Worm (Caenorhabditis elegans) whole organism, L2 larva: Measurements from ENCODE around the gene F54E7.6.

Source experiments
- C34F6.9 ChIP-seq: fragments of 150-350 bp; optimal IDR thresholded peaks from 2 replicates; lab custom pipeline; 2014; ENCODE audit warnings: missing biosample characterization, missing genetic modification characterization
- F13H6.1 ChIP-seq: sonication (generic microtip); optimal IDR thresholded peaks from 2 replicates; lab custom pipeline; 2016; ENCODE audit warnings: missing genetic modification characterization, missing compliant biosample characterization
- R02D3.7 ChIP-seq: fragments of 150-350 bp; optimal IDR thresholded peaks from 2 replicates; lab custom pipeline; 2014; ENCODE audit warnings: missing biosample characterization, missing genetic modification characterization
- Y55F3AM.14 ChIP-seq: fragments of 200-800 bp; sonication (Bioruptor generic); optimal IDR thresholded peaks from 2 replicates; lab custom pipeline; 2018; ENCODE audit warnings: mild to moderate bottlenecking, missing genetic modification characterization, missing compliant biosample characterization
- ZK546.5 ChIP-seq: sonication (generic microtip); optimal IDR thresholded peaks from 2 replicates; lab custom pipeline; 2017; ENCODE audit warnings: missing biosample characterization, missing genetic modification characterization
- alr-1 ChIP-seq: fragments of 150-350 bp; optimal IDR thresholded peaks from 2 replicates; lab custom pipeline; 2014; ENCODE audit warnings: missing biosample characterization, missing genetic modification characterization
- ama-1 ChIP-seq: fragments of 150-350 bp; optimal IDR thresholded peaks from 2 replicates; lab custom pipeline; 2018; ENCODE audit warnings: inconsistent platforms
- blmp-1 ChIP-seq: sonication (generic microtip); optimal IDR thresholded peaks from 2 replicates; lab custom pipeline; 2017; ENCODE audit warnings: missing genetic modification characterization, mild to moderate bottlenecking, missing compliant biosample characterization, antibody characterized with exemption, moderate library complexity; ENCODE audit not compliant: insufficient read depth
- ceh-16 ChIP-seq: fragments of 150-350 bp; optimal IDR thresholded peaks from 2 replicates; lab custom pipeline; 2014; ENCODE audit warnings: missing biosample characterization, missing genetic modification characterization
- ceh-82 ChIP-seq: fragments of 150-350 bp; optimal IDR thresholded peaks from 2 replicates; lab custom pipeline; 2014; ENCODE audit warnings: missing biosample characterization, missing genetic modification characterization
- crh-2 ChIP-seq: sonication (generic microtip); optimal IDR thresholded peaks from 2 replicates; lab custom pipeline; 2017; ENCODE audit warnings: missing biosample characterization, missing genetic modification characterization
- dmd-4 ChIP-seq: sonication (generic microtip); optimal IDR thresholded peaks from 2 replicates; lab custom pipeline; 2017; ENCODE audit warnings: missing biosample characterization, missing genetic modification characterization
- egl-27 ChIP-seq: sonication (generic microtip); optimal IDR thresholded peaks from 3 replicates; lab custom pipeline; 2017; ENCODE audit warnings: missing biosample characterization, missing genetic modification reagents, missing genetic modification characterization
- elt-1 ChIP-seq: fragments of 150-350 bp; optimal IDR thresholded peaks from 2 replicates; lab custom pipeline; 2014; ENCODE audit warnings: missing biosample characterization, missing genetic modification characterization
- elt-3 ChIP-seq: sonication (generic microtip); optimal IDR thresholded peaks from 2 replicates; lab custom pipeline; 2017; ENCODE audit warnings: missing biosample characterization, missing genetic modification characterization
- fos-1 ChIP-seq: fragments of 150-350 bp; optimal IDR thresholded peaks from 2 replicates; lab custom pipeline; 2014; ENCODE audit warnings: missing biosample characterization, missing genetic modification characterization
- gmeb-1 ChIP-seq: fragments of 150-350 bp; optimal IDR thresholded peaks from 2 replicates; lab custom pipeline; 2014; ENCODE audit warnings: missing biosample characterization, missing genetic modification characterization
- lin-11 ChIP-seq: fragments of 150-350 bp; sonication (generic microtip); optimal IDR thresholded peaks from 2 replicates; lab custom pipeline; 2014; ENCODE audit warnings: missing biosample characterization, missing genetic modification characterization, inconsistent platforms, mixed read lengths
- lin-13 ChIP-seq: fragments of 150-350 bp; optimal IDR thresholded peaks from 2 replicates; lab custom pipeline; 2014; ENCODE audit warnings: missing biosample characterization, missing genetic modification reagents, missing genetic modification characterization
- lsy-2 ChIP-seq, 2 experiments: fragments of 150-350 bp in 1 of 2; sonication (generic microtip) in 1 of 2; optimal IDR thresholded peaks; 2 replicates each; lab custom pipeline; 2014 to 2017; ENCODE audit warnings: missing biosample characterization in 2 of 2, missing genetic modification characterization in 2 of 2
- mab-5 ChIP-seq: fragments of 150-350 bp; optimal IDR thresholded peaks from 2 replicates; lab custom pipeline; 2014; ENCODE audit warnings: missing biosample characterization, missing genetic modification characterization
- mbf-1 ChIP-seq: sonication (generic microtip); optimal IDR thresholded peaks from 2 replicates; lab custom pipeline; 2017; ENCODE audit warnings: missing biosample characterization, missing genetic modification characterization
- mdl-1 ChIP-seq, 2 experiments: fragments of 150-350 bp in 1 of 2; sonication (generic microtip) in 1 of 2; optimal IDR thresholded peaks; 2 replicates each; lab custom pipeline; 2017; ENCODE audit warnings: missing biosample characterization in 2 of 2, missing genetic modification characterization in 2 of 2
- nhr-10 ChIP-seq: sonication (generic microtip); optimal IDR thresholded peaks from 2 replicates; lab custom pipeline; 2017; ENCODE audit warnings: missing biosample characterization, missing genetic modification characterization
- nhr-11 ChIP-seq: fragments of 150-350 bp; optimal IDR thresholded peaks from 2 replicates; lab custom pipeline; 2014; ENCODE audit warnings: missing biosample characterization, missing genetic modification characterization
- nhr-129 ChIP-seq: fragments of 150-350 bp; optimal IDR thresholded peaks from 2 replicates; lab custom pipeline; 2014; ENCODE audit warnings: missing biosample characterization, missing genetic modification characterization
- nhr-21 ChIP-seq: fragments of 150-350 bp; optimal IDR thresholded peaks from 2 replicates; lab custom pipeline; 2014; ENCODE audit warnings: missing biosample characterization, missing genetic modification characterization
- nhr-23 ChIP-seq: fragments of 150-350 bp; optimal IDR thresholded peaks from 2 replicates; lab custom pipeline; 2014; ENCODE audit warnings: missing biosample characterization, missing genetic modification reagents, missing genetic modification characterization
- nhr-237 ChIP-seq: fragments of 150-350 bp; optimal IDR thresholded peaks from 2 replicates; lab custom pipeline; 2014; ENCODE audit warnings: missing biosample characterization, missing genetic modification characterization
- nhr-25 ChIP-seq: fragments of 150-350 bp; sonication (generic microtip); optimal IDR thresholded peaks from 3 replicates; lab custom pipeline; 2014; ENCODE audit warnings: missing biosample characterization, missing genetic modification characterization
- nhr-6 ChIP-seq: fragments of 150-350 bp; optimal IDR thresholded peaks from 2 replicates; lab custom pipeline; 2014; ENCODE audit warnings: missing biosample characterization, missing genetic modification characterization
- nhr-77 ChIP-seq: fragments of 150-350 bp; optimal IDR thresholded peaks from 2 replicates; lab custom pipeline; 2014; ENCODE audit warnings: missing biosample characterization, missing genetic modification characterization
- peb-1 ChIP-seq: fragments of 150-350 bp; optimal IDR thresholded peaks from 2 replicates; lab custom pipeline; 2014; ENCODE audit warnings: missing biosample characterization, missing genetic modification characterization
- sem-4 ChIP-seq: fragments of 150-350 bp; optimal IDR thresholded peaks from 2 replicates; lab custom pipeline; 2014; ENCODE audit warnings: missing biosample characterization, missing genetic modification reagents, missing genetic modification characterization
- skn-1 ChIP-seq: sonication (generic microtip); optimal IDR thresholded peaks from 2 replicates; lab custom pipeline; 2017; ENCODE audit warnings: missing biosample characterization, missing genetic modification characterization
- sma-3 ChIP-seq: sonication (generic microtip); optimal IDR thresholded peaks from 2 replicates; lab custom pipeline; 2016; ENCODE audit warnings: missing genetic modification reagents, missing genetic modification characterization, missing compliant biosample characterization
- sma-9 ChIP-seq, 2 experiments: fragments of 150-350 bp in 1 of 2; sonication (generic microtip) in 1 of 2; optimal IDR thresholded peaks; 2 replicates each; lab custom pipeline; 2014 to 2016; ENCODE audit warnings: missing genetic modification characterization in 2 of 2, mild to moderate bottlenecking in 1 of 2, missing biosample characterization in 1 of 2, missing compliant biosample characterization in 1 of 2, missing genetic modification reagents in 1 of 2, moderate library complexity in 1 of 2
- snpc-4 ChIP-seq: fragments of 150-350 bp; optimal IDR thresholded peaks from 2 replicates; lab custom pipeline; 2014; ENCODE audit warnings: missing biosample characterization, missing genetic modification characterization
- unc-39 ChIP-seq: fragments of 150-350 bp; optimal IDR thresholded peaks from 2 replicates; lab custom pipeline; 2014; ENCODE audit warnings: missing biosample characterization, missing genetic modification characterization
- unc-55 ChIP-seq: fragments of 150-350 bp; sonication (generic microtip); optimal IDR thresholded peaks from 3 replicates; lab custom pipeline; 2014; ENCODE audit warnings: missing biosample characterization, missing genetic modification reagents, missing genetic modification characterization
- ztf-1 ChIP-seq: fragments of 200-800 bp; sonication (Bioruptor generic); conservative IDR thresholded peaks from 2 replicates; pipeline ENCODE4 v1.3.6; 2022; ENCODE audit warnings: missing genetic modification characterization, missing compliant biosample characterization
- ztf-11 ChIP-seq: sonication (generic microtip); optimal IDR thresholded peaks from 2 replicates; lab custom pipeline; 2017; ENCODE audit warnings: missing biosample characterization, missing genetic modification characterization
- ztf-4 ChIP-seq: fragments of 150-350 bp; optimal IDR thresholded peaks from 2 replicates; lab custom pipeline; 2014; ENCODE audit warnings: missing biosample characterization, missing genetic modification characterization

F54E7.6 gene

DNA sequence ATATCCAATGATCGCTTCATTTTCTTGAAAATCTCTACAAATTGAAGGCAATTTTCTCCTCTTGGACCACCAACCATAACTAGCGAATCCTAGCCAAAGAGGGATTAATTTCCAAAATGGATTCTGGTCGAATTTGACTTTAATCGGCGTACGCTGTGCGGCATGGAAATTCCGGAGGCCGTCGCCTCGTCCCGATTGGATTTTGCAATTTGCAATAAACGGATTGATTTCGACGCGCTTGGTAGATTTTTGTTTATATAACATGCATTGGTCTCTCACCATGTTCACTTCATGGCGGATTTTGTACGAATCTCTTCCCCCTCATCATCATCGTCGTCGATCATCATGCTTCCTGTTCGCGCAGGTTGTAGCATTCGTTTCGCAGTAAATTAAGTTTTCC lies 4.8 kb upstream of the F54E7.6 start:
- TF ChIP-seq ceh-82 (tag; lab: Kevin White, UChicago) (no peak), alr-1 (no peak), ama-1 (lab: Kevin White, UChicago) (no peak), lin-13 (GFP tag; lab: Kevin White, UChicago) (no peak), C34F6.9 (tag; lab: Kevin White, UChicago) (no peak), ZK546.5 (tag; lab: Kevin White, UChicago) (no peak), ztf-4 (tag; lab: Kevin White, UChicago) (no peak), elt-3 (no peak)
- TF ChIP-seq, all 48 proteins: peak for 0

DNA sequence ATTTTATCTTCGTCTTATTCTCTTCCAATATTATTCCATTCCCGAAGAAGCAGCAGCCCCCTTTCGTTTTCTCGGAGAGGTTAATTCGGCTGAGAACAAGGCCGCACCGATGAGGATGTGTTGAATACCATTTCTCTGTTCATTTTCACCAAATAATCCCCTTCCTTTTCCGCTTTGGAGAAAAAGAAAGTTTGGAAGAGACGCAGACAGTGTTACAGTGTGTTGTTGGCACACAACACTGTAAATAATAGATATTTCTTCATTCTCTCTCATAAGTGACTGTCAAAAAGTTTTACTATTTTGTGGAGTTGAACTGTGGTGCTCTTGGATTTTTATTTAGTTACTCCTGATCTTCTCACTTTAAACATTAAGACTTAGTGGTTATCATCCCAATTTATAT lies 4.4 kb upstream of the F54E7.6 start:
- TF ChIP-seq nhr-25, result peak; percentile 2
- no peak for TF ChIP-seq C34F6.9 (tag; lab: Kevin White, UChicago)
- TF ChIP-seq lin-11, result no peak
- TF ChIP-seq sma-9 (GFP tag; optimal IDR thresholded peaks at IDR 0.05; lab: Kevin White, UChicago), result no peak
- no peak for TF ChIP-seq sma-9 (tag; optimal IDR thresholded peaks at IDR 0.05; lab: Kevin White, UChicago)
- no peak for TF ChIP-seq unc-55
- no peak for TF ChIP-seq skn-1
- no peak for TF ChIP-seq gmeb-1 (tag; lab: Kevin White, UChicago)
- TF ChIP-seq ztf-4 (tag; lab: Kevin White, UChicago), result no peak
- no peak for TF ChIP-seq nhr-237
- TF ChIP-seq nhr-129 (tag; lab: Kevin White, UChicago), result no peak
- no peak for TF ChIP-seq R02D3.7 (tag; lab: Kevin White, UChicago)
- TF ChIP-seq mbf-1 (tag; lab: Kevin White, UChicago), result no peak
- TF ChIP-seq elt-3, result no peak
- no peak for TF ChIP-seq lsy-2 (tag; optimal IDR thresholded peaks at IDR 0.05; lab: Kevin White, UChicago)
- peak; percentile 7 for TF ChIP-seq crh-2
- TF ChIP-seq nhr-77, result no peak
- TF ChIP-seq fos-1 (tag; lab: Kevin White, UChicago), result peak; percentile 36
- TF ChIP-seq Y55F3AM.14 (GFP tag; lab: Kevin White, UChicago), result no peak
- TF ChIP-seq nhr-21 (tag; lab: Kevin White, UChicago), result no peak

DNA sequence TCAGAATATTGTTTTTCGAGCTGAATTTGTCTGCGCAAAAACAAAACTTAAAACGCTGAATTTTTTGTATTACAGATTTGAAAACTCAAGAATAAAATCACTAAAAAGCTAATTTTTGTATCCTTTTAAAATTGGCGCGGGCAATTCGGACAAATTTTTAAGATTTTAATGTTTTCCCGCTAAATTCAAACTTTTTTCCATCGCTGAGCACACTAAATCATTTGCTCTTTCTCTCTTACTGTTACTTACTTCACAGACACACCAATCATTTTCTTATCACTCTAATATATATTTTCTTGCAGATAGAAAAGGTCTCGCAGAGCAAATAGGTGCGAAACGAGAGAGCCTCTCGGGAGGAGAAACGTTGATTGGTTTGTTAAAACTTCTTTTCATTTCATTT lies 3.0 kb upstream of the F54E7.6 start, which contains the start of gene par-3:
Gene par-3, plus strand, starts transcription at position 301 of the 400 bp plus-strand sequence.
- no peak for TF ChIP-seq lin-11
- TF ChIP-seq F13H6.1 (tag; lab: Kevin White, UChicago), result no peak
- TF ChIP-seq blmp-1 (tag; lab: Kevin White, UChicago), result no peak
- no peak for TF ChIP-seq lsy-2 (tag; optimal IDR thresholded peaks at IDR 0.05; lab: Kevin White, UChicago)
- TF ChIP-seq egl-27 (tag; lab: Kevin White, UChicago), result no peak
- TF ChIP-seq ztf-4 (tag; lab: Kevin White, UChicago), result no peak
- TF ChIP-seq ztf-1 (GFP tag; lab: Robert Waterston, UW), result no peak
- no peak for TF ChIP-seq snpc-4 (tag; lab: Kevin White, UChicago)
- no peak for TF ChIP-seq dmd-4 (tag; lab: Kevin White, UChicago)
- no peak for TF ChIP-seq nhr-6 (tag; lab: Kevin White, UChicago)

DNA sequence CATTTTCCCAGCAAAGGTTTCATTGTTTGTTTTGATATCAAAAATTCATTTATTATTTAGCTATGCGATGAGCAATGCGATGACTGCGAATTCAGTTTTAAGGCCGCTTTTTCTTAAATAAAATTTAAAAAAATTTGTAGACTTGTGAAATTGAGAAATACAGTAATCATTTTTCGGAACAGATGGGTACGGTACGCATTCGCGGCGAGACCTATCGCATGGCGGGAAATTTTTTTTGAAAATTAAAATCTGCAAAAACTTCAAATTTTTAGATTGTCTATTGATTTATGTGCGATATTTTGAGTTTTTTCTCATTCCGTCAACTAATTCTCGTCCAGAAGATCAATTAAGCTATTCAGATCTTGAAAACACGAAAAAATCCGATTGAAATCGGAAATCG lies 2.6 kb upstream of the F54E7.6 start:
- TF ChIP-seq ZK546.5 (tag; lab: Kevin White, UChicago), result no peak
- no peak for TF ChIP-seq lsy-2 (tag; optimal IDR thresholded peaks at IDR 0.05; lab: Kevin White, UChicago)

DNA sequence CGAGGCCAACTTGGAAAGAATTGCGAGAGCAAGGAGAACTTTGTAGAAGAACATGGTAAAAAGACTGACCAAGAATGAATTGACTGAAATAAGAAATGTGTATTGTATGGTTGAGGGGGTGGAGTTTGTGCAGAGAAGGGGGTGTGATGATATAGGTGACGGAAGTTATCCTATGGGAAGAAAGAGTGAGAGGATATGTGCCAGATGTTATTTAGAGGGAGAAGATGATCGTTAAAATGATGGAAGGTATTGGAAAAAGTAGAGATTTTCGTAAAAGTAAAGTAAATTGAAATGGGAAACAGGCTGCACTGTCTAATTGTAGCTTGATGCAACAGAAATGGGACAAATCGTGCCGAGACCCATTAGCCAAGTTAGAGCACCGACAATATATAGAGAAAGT lies 3.9 kb downstream of the F54E7.6 start, which contains the start of gene sdz-21:
Gene sdz-21, minus strand, starts transcription at position 101 of the 400 bp plus-strand sequence.
- no peak for TF ChIP-seq nhr-11
- TF ChIP-seq elt-1 (tag; lab: Kevin White, UChicago), result no peak
- TF ChIP-seq nhr-23, result no peak
- no peak for TF ChIP-seq ceh-82 (tag; lab: Kevin White, UChicago)
- TF ChIP-seq, all 48 proteins: peak for 0

DNA sequence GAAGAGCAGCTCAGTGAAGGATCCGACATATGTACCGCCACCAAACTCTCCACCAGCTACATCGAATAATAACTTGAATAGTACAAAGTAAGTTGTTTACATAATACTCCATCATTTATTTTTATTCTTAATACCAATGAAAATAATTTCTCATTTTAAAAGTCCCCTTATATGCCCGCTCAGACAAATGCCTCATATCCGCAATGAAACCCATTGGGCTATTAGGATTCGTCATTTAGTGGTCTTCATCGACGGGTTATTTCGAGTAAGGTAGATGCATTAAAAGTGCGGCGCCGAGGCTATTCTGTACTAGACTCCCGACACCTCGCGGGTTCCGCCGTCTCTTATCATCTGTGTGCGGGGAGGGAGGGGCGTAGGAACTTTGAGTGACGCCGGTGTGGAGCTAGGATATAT lies 7.2 kb downstream of the F54E7.6 start:
- no peak for TF ChIP-seq C34F6.9 (tag; lab: Kevin White, UChicago)
- peak; percentile 68 for TF ChIP-seq sma-3 (GFP tag; lab: Kevin White, UChicago)
- TF ChIP-seq nhr-77, result no peak
- no peak for TF ChIP-seq ztf-11 (tag; lab: Kevin White, UChicago)
- TF ChIP-seq crh-2, result peak; percentile 42
- no peak for TF ChIP-seq sem-4 (tag; lab: Kevin White, UChicago)
- no peak for TF ChIP-seq nhr-129 (tag; lab: Kevin White, UChicago)
- TF ChIP-seq nhr-10 (tag; lab: Kevin White, UChicago), result no peak
- TF ChIP-seq unc-39, result no peak
- no peak for TF ChIP-seq ceh-16 (tag; lab: Kevin White, UChicago)
- TF ChIP-seq unc-55, result peak; percentile 24
- no peak for TF ChIP-seq mab-5 (tag; lab: Kevin White, UChicago)
- no peak for TF ChIP-seq nhr-6 (tag; lab: Kevin White, UChicago)
- TF ChIP-seq skn-1, result no peak
- TF ChIP-seq nhr-21 (tag; lab: Kevin White, UChicago), result peak; percentile 69
- TF ChIP-seq lin-11, result no peak
- peak; percentile 96 for TF ChIP-seq snpc-4 (tag; lab: Kevin White, UChicago)
- TF ChIP-seq mbf-1 (tag; lab: Kevin White, UChicago), result no peak
- no peak for TF ChIP-seq nhr-237
- no peak for TF ChIP-seq peb-1
- TF ChIP-seq mdl-1 (tag; optimal IDR thresholded peaks at IDR 0.05; lab: Kevin White, UChicago), result no peak
- TF ChIP-seq elt-3, result no peak
